Worm (Caenorhabditis elegans) whole organism, L4 larva: ENCODE data around the gene ifa-4.

Source experiments
- D1046.2 ChIP-seq: fragments of 200-800 bp; sonication (Bioruptor generic); IDR thresholded peaks from 2 replicates; pipeline ENCODE4 v1.3.6; 2022; ENCODE audit warnings: missing genetic modification characterization, missing compliant biosample characterization
- F37D6.2 ChIP-seq: sonication (generic microtip); optimal IDR thresholded peaks from 2 replicates; lab custom pipeline; 2016; ENCODE audit warnings: mild to moderate bottlenecking, missing genetic modification characterization, missing compliant biosample characterization
- F44E2.7 ChIP-seq: fragments of 200-800 bp; sonication (Bioruptor generic); IDR thresholded peaks from 2 replicates; pipeline ENCODE4 v2.1.2; 2022; ENCODE audit warnings: missing genetic modification characterization, missing compliant biosample characterization
- T26A8.4 ChIP-seq: fragments of 200-800 bp; sonication (Bioruptor generic); IDR thresholded peaks from 2 replicates; pipeline ENCODE4 v1.3.6; 2022; ENCODE audit warnings: missing genetic modification characterization, missing compliant biosample characterization
- Y5F2A.4 ChIP-seq: fragments of 200-800 bp; sonication (Bioruptor generic); optimal IDR thresholded peaks from 2 replicates; lab custom pipeline; 2018; ENCODE audit warnings: mild to moderate bottlenecking, missing genetic modification characterization, missing compliant biosample characterization
- ZK546.5 ChIP-seq, 2 experiments: sonication (generic microtip); optimal IDR thresholded peaks; 2 replicates each; lab custom pipeline; 2017; ENCODE audit warnings: missing biosample characterization in 2 of 2, missing genetic modification characterization in 2 of 2
- aha-1 ChIP-seq: fragments of 150-350 bp; peaks from one replicate; lab custom pipeline; 2014; ENCODE audit warnings: missing biosample characterization, missing genetic modification characterization
- aly-2 ChIP-seq: sonication (generic microtip); optimal IDR thresholded peaks from 2 replicates; lab custom pipeline; 2018; ENCODE audit warnings: missing biosample characterization, missing genetic modification characterization
- ceh-62 ChIP-seq: sonication (generic microtip); optimal IDR thresholded peaks from 2 replicates; lab custom pipeline; 2017; ENCODE audit warnings: missing biosample characterization, missing genetic modification characterization
- daf-19 ChIP-seq: fragments of 200-800 bp; sonication (Bioruptor generic); conservative IDR thresholded peaks from 2 replicates; pipeline ENCODE4 v1.3.6; 2022; ENCODE audit warnings: missing genetic modification characterization, missing compliant biosample characterization
- dmd-6 ChIP-seq: fragments of 200-800 bp; sonication (Bioruptor generic); IDR thresholded peaks from 2 replicates; pipeline ENCODE4 v1.3.6; 2022; ENCODE audit warnings: missing genetic modification reagents, missing genetic modification characterization, missing compliant biosample characterization
- dmd-8 ChIP-seq: fragments of 200-800 bp; sonication (Bioruptor generic); IDR thresholded peaks from 2 replicates; pipeline ENCODE4 v1.3.6; 2022; ENCODE audit warnings: missing genetic modification characterization, missing compliant biosample characterization
- dpl-1 ChIP-seq: fragments of 150-350 bp; optimal IDR thresholded peaks from 2 replicates; lab custom pipeline; 2014; ENCODE audit warnings: missing biosample characterization, missing genetic modification reagents, missing genetic modification characterization
- dve-1 ChIP-seq: sonication (generic microtip); optimal IDR thresholded peaks from 2 replicates; lab custom pipeline; 2017; ENCODE audit warnings: antibody characterized with exemption, mild to moderate bottlenecking, missing genetic modification characterization, missing compliant biosample characterization; ENCODE audit not compliant: insufficient read depth
- egl-43 ChIP-seq: fragments of 200-800 bp; sonication (Bioruptor generic); IDR thresholded peaks from 2 replicates; pipeline ENCODE4 v1.3.6; 2022; ENCODE audit warnings: missing genetic modification reagents, missing genetic modification characterization, missing compliant biosample characterization
- hlh-11 ChIP-seq: fragments of 200-800 bp; sonication (Bioruptor generic); optimal IDR thresholded peaks from 2 replicates; lab custom pipeline; 2018; ENCODE audit warnings: mild to moderate bottlenecking, missing genetic modification characterization, missing compliant biosample characterization
- hlh-30 ChIP-seq: sonication (generic microtip); optimal IDR thresholded peaks from 2 replicates; lab custom pipeline; 2017; ENCODE audit warnings: antibody characterized with exemption, mild to moderate bottlenecking, missing genetic modification characterization, missing compliant biosample characterization; ENCODE audit not compliant: insufficient read depth
- hmg-1.1 ChIP-seq: fragments of 200-800 bp; sonication (Bioruptor generic); IDR thresholded peaks from 2 replicates; pipeline ENCODE4 v1.3.6; 2022; ENCODE audit warnings: missing genetic modification reagents, missing genetic modification characterization, missing compliant biosample characterization
- jun-1 ChIP-seq: fragments of 150-350 bp; optimal IDR thresholded peaks from 2 replicates; lab custom pipeline; 2014; ENCODE audit warnings: missing biosample characterization, missing genetic modification reagents, missing genetic modification characterization
- lin-1 ChIP-seq: fragments of 200-800 bp; sonication (Bioruptor generic); IDR thresholded peaks from 2 replicates; pipeline ENCODE4 v1.3.6; 2022; ENCODE audit warnings: missing genetic modification reagents, missing genetic modification characterization, missing compliant biosample characterization
- lsy-2 ChIP-seq, 2 experiments: fragments of 150-350 bp in 1 of 2; sonication (generic microtip) in 1 of 2; optimal IDR thresholded peaks; 2 replicates each; lab custom pipeline; 2014 to 2017; ENCODE audit warnings: missing biosample characterization in 2 of 2, missing genetic modification characterization in 2 of 2
- madf-5 ChIP-seq, 2 experiments: fragments of 200-800 bp; sonication (Bioruptor generic); IDR thresholded peaks; 2 replicates each; pipeline ENCODE4 v1.3.6; 2022; ENCODE audit warnings: missing compliant biosample characterization in 2 of 2, missing genetic modification characterization in 2 of 2
- madf-9 ChIP-seq: fragments of 200-800 bp; sonication (Bioruptor generic); conservative IDR thresholded peaks from 2 replicates; pipeline ENCODE4 v1.3.6; 2022; ENCODE audit warnings: missing genetic modification reagents, missing genetic modification characterization, missing compliant biosample characterization
- mdl-1 ChIP-seq, 2 experiments: fragments of 150-350 bp in 1 of 2; sonication (generic microtip) in 1 of 2; optimal IDR thresholded peaks; 2 replicates each; lab custom pipeline; 2014 to 2017; ENCODE audit warnings: missing biosample characterization in 2 of 2, missing genetic modification characterization in 2 of 2
- mep-1 ChIP-seq: fragments of 150-350 bp; sonication (generic microtip); optimal IDR thresholded peaks from 3 replicates; lab custom pipeline; 2014; ENCODE audit warnings: missing biosample characterization, missing genetic modification characterization
- mes-2 ChIP-seq: sonication (generic microtip); optimal IDR thresholded peaks from 2 replicates; lab custom pipeline; 2016; ENCODE audit warnings: missing genotype, mild to moderate bottlenecking, missing genetic modification characterization, missing compliant biosample characterization; ENCODE audit not compliant: poor library complexity, severe bottlenecking
- mxl-3 ChIP-seq: fragments of 200-800 bp; sonication (Bioruptor generic); optimal IDR thresholded peaks from 2 replicates; lab custom pipeline; 2018; ENCODE audit warnings: mild to moderate bottlenecking, missing genetic modification characterization, missing compliant biosample characterization
- nhr-28 ChIP-seq: fragments of 150-350 bp; optimal IDR thresholded peaks from 2 replicates; lab custom pipeline; 2014; ENCODE audit warnings: missing biosample characterization, missing genetic modification characterization
- nhr-6 ChIP-seq: fragments of 150-350 bp; optimal IDR thresholded peaks from 2 replicates; lab custom pipeline; 2014; ENCODE audit warnings: missing biosample characterization, missing genetic modification characterization
- pha-4 ChIP-seq, 2 experiments: fragments of 150-350 bp in 1 of 2; fragments of 200-800 bp in 1 of 2; sonication (Bioruptor generic) in 1 of 2; IDR thresholded peaks in 1 of 2; optimal IDR thresholded peaks in 1 of 2; 2 replicates each; pipeline versions ENCODE4 v1.3.6 to Lab custom; 2014 to 2022; ENCODE audit warnings: missing genetic modification characterization in 2 of 2, missing genetic modification reagents in 2 of 2, missing biosample characterization in 1 of 2, missing compliant biosample characterization in 1 of 2
- snpc-4 ChIP-seq: fragments of 150-350 bp; optimal IDR thresholded peaks from 2 replicates; lab custom pipeline; 2014; ENCODE audit warnings: missing biosample characterization, missing genetic modification characterization
- spr-1 ChIP-seq: sonication (generic microtip); optimal IDR thresholded peaks from 2 replicates; lab custom pipeline; 2016; ENCODE audit warnings: mild to moderate bottlenecking, missing genetic modification characterization, missing compliant biosample characterization
- unc-130 ChIP-seq: sonication (generic microtip); optimal IDR thresholded peaks from 2 replicates; lab custom pipeline; 2016; ENCODE audit warnings: missing genetic modification reagents, missing genetic modification characterization, missing compliant biosample characterization
- unc-62 ChIP-seq, 3 experiments: fragments of 150-350 bp in 1 of 3; sonication (generic microtip); optimal IDR thresholded peaks in 2 of 3; peaks in 1 of 3; 1 replicate in 1 of 3; 2 replicates in 2 of 3; lab custom pipeline; 2014 to 2017; ENCODE audit warnings: missing biosample characterization in 3 of 3, missing genetic modification characterization in 3 of 3, missing genetic modification reagents in 3 of 3, missing genotype in 1 of 3
- zfp-2 ChIP-seq: sonication (generic microtip); optimal IDR thresholded peaks from 2 replicates; lab custom pipeline; 2016; ENCODE audit warnings: mild to moderate bottlenecking, missing genetic modification characterization, missing compliant biosample characterization
- zip-11 ChIP-seq: fragments of 200-800 bp; sonication (Bioruptor generic); IDR thresholded peaks from 2 replicates; pipeline ENCODE4 v1.3.6; 2022; ENCODE audit warnings: missing genetic modification characterization, missing compliant biosample characterization

Gene ifa-4

DNA sequence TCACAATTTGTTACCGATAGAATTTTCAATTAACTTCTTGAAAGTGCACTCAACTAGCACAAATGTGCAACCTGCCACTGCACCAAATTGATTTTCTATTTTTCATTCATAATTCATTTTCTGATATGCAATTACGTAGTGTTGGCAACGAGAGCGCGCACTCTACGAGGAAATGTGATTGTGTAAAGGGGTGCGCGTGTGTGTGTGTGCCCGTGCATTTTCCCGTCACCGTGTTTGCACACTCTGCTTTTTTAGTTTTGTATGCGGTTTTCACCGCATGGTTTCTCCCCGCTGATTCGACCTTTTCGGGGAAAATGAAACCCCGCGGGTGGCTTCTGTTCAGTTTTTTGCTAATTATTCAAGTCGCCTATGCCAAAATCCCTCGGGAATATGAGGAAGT, 25.6 kb downstream of the ifa-4 start, which contains the start of gene T07F12.2:
T07F12.2 (plus strand) TSS at position 87 of the 400 bp plus-strand sequence.
- TF ChIP-seq dmd-8 (GFP tag; lab: Robert Waterston, UW) (no peak), D1046.2 (GFP tag; lab: Robert Waterston, UW) (no peak), dmd-6 (GFP tag; lab: Robert Waterston, UW) (0 out of 2 replicates have a peak, but pooled peaks have one; percentile 25), unc-130 (GFP tag; lab: Kevin White, UChicago) (no peak), mdl-1 (tag; optimal IDR thresholded peaks at IDR 0.05; lab: Kevin White, UChicago) (peak in 1 of 2 experiments; percentile 10), zfp-2 (tag; lab: Kevin White, UChicago) (no peak), hlh-11 (tag; lab: Kevin White, UChicago) (peak; percentile 47), mep-1 (tag; lab: Kevin White, UChicago) (peak; percentile 22), hlh-30 (tag; lab: Kevin White, UChicago) (peak; percentile 51), T26A8.4 (GFP tag; lab: Robert Waterston, UW) (no peak), Y5F2A.4 (GFP tag; lab: Kevin White, UChicago) (no peak), zip-11 (no peak), jun-1 (no peak), mes-2 (tag; lab: Kevin White, UChicago) (peak; percentile 61), hmg-1.1 (peak; percentile 69), egl-43 (GFP tag; lab: Robert Waterston, UW) (peak; percentile 59; the same call in 1 of the 2 replicates), madf-9 (GFP tag; lab: Robert Waterston, UW) (no peak), dve-1 (tag; lab: Kevin White, UChicago) (peak; percentile 33), spr-1 (peak; percentile 2), snpc-4 (tag; lab: Kevin White, UChicago) (no peak), mxl-3 (GFP tag; lab: Kevin White, UChicago) (peak; percentile 49), lin-1 (GFP tag; lab: Robert Waterston, UW) (0 out of 2 replicates have a peak, but pooled peaks have one; percentile 13), lsy-2 (tag; optimal IDR thresholded peaks at IDR 0.05; lab: Kevin White, UChicago) (peak in 1 of 2 experiments; percentile 10), nhr-28 (peak; percentile 38)
- TF ChIP-seq, all 104 proteins: peak for 14

DNA sequence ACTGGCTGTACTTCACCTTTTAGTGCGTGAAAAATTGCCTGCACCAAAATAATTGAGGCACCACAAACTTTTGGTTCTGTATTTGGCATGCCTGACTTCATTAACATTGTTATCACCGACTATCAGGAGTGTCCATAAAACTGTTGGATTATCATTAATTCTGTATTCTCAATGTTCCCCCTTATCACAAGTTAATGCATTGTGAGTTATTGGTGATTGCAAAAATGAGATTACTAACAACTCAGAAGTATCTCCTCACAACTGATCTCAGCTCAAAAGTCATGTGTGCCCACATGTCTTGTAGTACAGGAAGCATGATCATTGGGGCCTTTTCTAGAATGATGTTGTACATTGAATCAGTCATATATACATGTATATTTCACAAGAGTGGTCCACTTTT, 30.1 kb downstream of the ifa-4 start, which contains the start of gene arrd-23:
arrd-23 (plus strand) TSS at position 301 of the 400 bp plus-strand sequence.
- TF ChIP-seq aha-1 (peak; percentile 12), lin-1 (GFP tag; lab: Robert Waterston, UW) (no peak)

ce11 chrX:4881310-4881709, 34.5 kb downstream of the ifa-4 start:
- no peak for TF ChIP-seq aly-2
- TF ChIP-seq egl-43 (GFP tag; lab: Robert Waterston, UW): 0 out of 2 replicates have a peak, but pooled peaks have one; percentile 35
- peak; percentile 53 for TF ChIP-seq aha-1
- no peak for TF ChIP-seq ceh-62
- no peak for TF ChIP-seq mes-2 (tag; lab: Kevin White, UChicago)
- peak; percentile 50; the same call in 1 of the 2 replicates for TF ChIP-seq daf-19 (GFP tag; lab: Robert Waterston, UW)

ce11 chrX:4879998-4880397, 35.8 kb downstream of the ifa-4 start:
- TF ChIP-seq unc-62 (GFP tag; optimal IDR thresholded peaks at IDR 0.05 in 1 of 2; lab: Kevin White, UChicago): peak in 1 of 2 experiments; percentile 81
- no peak for TF ChIP-seq unc-62 (tag; optimal IDR thresholded peaks at IDR 0.05; lab: Kevin White, UChicago)
- peak; percentile 46 for TF ChIP-seq hlh-30 (tag; lab: Kevin White, UChicago)
- TF ChIP-seq F37D6.2 (tag; lab: Kevin White, UChicago): no peak

- TF ChIP-seq nhr-28: peak; percentile 10
- no peak for TF ChIP-seq madf-5 (GFP tag; IDR thresholded peaks at IDR 0.05; lab: Robert Waterston, UW)
- no peak for TF ChIP-seq dpl-1 (GFP tag; lab: Kevin White, UChicago)
- TF ChIP-seq pha-4 (GFP tag; IDR thresholded peaks at IDR 0.05; lab: Robert Waterston, UW): no peak
- TF ChIP-seq pha-4 (tag; optimal IDR thresholded peaks at IDR 0.05; lab: Kevin White, UChicago): no peak
- TF ChIP-seq ZK546.5 (tag; optimal IDR thresholded peaks at IDR 0.05; lab: Kevin White, UChicago): no peak
- no peak for TF ChIP-seq nhr-6
- no peak for TF ChIP-seq daf-19 (GFP tag; lab: Robert Waterston, UW)
- no peak for TF ChIP-seq Y5F2A.4 (GFP tag; lab: Kevin White, UChicago)
- TF ChIP-seq F44E2.7 (GFP tag; lab: Robert Waterston, UW): no peak
Observed at ce11 chrX:4876904-4877303, 38.9 kb downstream of the ifa-4 start, which contains the start of gene tsp-14. TSS of gene tsp-14 (minus strand) at chrX:4876965.
